Worm (Caenorhabditis elegans) whole organism, early embryonic: ENCODE measurements around the gene srh-266.

Experiments
- B0310.2 ChIP-seq: sonication (generic microtip); optimal IDR thresholded peaks from 2 replicates; lab custom pipeline; 2016; ENCODE audit warnings: mild to moderate bottlenecking, missing genetic modification characterization, missing compliant biosample characterization
- F13C5.2 ChIP-seq: sonication (generic microtip); optimal IDR thresholded peaks from 2 replicates; lab custom pipeline; 2017; ENCODE audit warnings: mild to moderate bottlenecking, missing genetic modification characterization, inconsistent platforms, missing compliant biosample characterization
- aly-1 ChIP-seq: sonication (generic microtip); optimal IDR thresholded peaks from 2 replicates; lab custom pipeline; 2016; ENCODE audit warnings: missing genetic modification characterization, missing compliant biosample characterization
- ama-1 ChIP-seq: fragments of 150-350 bp; optimal IDR thresholded peaks from 2 replicates; lab custom pipeline; 2014
- ceh-13 ChIP-seq: fragments of 200-800 bp; sonication (Bioruptor generic); optimal IDR thresholded peaks from 2 replicates; lab custom pipeline; 2018; ENCODE audit warnings: mild to moderate bottlenecking, missing genetic modification characterization, missing compliant biosample characterization
- ceh-36 ChIP-seq: sonication (generic microtip); optimal IDR thresholded peaks from 2 replicates; lab custom pipeline; 2016; ENCODE audit warnings: missing genetic modification characterization, inconsistent platforms, missing compliant biosample characterization
- ets-7 ChIP-seq: sonication (generic microtip); optimal IDR thresholded peaks from 2 replicates; lab custom pipeline; 2016; ENCODE audit warnings: missing genotype, missing genetic modification characterization, missing compliant biosample characterization
- flt-1 ChIP-seq: fragments of 200-800 bp; sonication (Bioruptor generic); IDR thresholded peaks from 2 replicates; pipeline ENCODE4 v1.3.6; 2022; ENCODE audit warnings: missing genetic modification characterization, missing compliant biosample characterization
- hmbx-1 ChIP-seq: sonication (generic microtip); optimal IDR thresholded peaks from 2 replicates; lab custom pipeline; 2016; ENCODE audit warnings: mild to moderate bottlenecking, missing genetic modification characterization, missing compliant biosample characterization
- hmg-4 ChIP-seq: fragments of 200-800 bp; sonication (Bioruptor generic); optimal IDR thresholded peaks from 2 replicates; lab custom pipeline; 2018; ENCODE audit warnings: mild to moderate bottlenecking, missing genetic modification characterization, missing compliant biosample characterization
- hnd-1 ChIP-seq: sonication (generic microtip); optimal IDR thresholded peaks from 2 replicates; lab custom pipeline; 2016; ENCODE audit warnings: missing genetic modification characterization, missing compliant biosample characterization
- pes-1 ChIP-seq: fragments of 200-800 bp; sonication (Bioruptor generic); IDR thresholded peaks from 2 replicates; pipeline ENCODE4 v1.3.6; 2022; ENCODE audit warnings: missing genetic modification reagents, missing genetic modification characterization, missing compliant biosample characterization
- scrt-1 ChIP-seq: fragments of 200-800 bp; sonication (Bioruptor generic); IDR thresholded peaks from 2 replicates; pipeline ENCODE4 v1.3.6; 2022; ENCODE audit warnings: missing genetic modification characterization, missing compliant biosample characterization
- sea-1 ChIP-seq: fragments of 200-800 bp; sonication (Bioruptor generic); conservative IDR thresholded peaks from 2 replicates; pipeline ENCODE4 v1.3.6; 2022; ENCODE audit warnings: missing genetic modification characterization, missing compliant biosample characterization
- tbx-11 ChIP-seq: fragments of 200-800 bp; sonication (Bioruptor generic); IDR thresholded peaks from 2 replicates; pipeline ENCODE4 v1.3.6; 2022; ENCODE audit warnings: missing genetic modification characterization, missing compliant biosample characterization
- tbx-37 ChIP-seq: fragments of 200-800 bp; sonication (Bioruptor generic); conservative IDR thresholded peaks from 2 replicates; pipeline ENCODE4 v1.3.6; 2022; ENCODE audit warnings: missing genetic modification reagents, missing genetic modification characterization, missing compliant biosample characterization
- tra-4 ChIP-seq: sonication (generic microtip); optimal IDR thresholded peaks from 2 replicates; lab custom pipeline; 2017; ENCODE audit warnings: missing genetic modification characterization, missing compliant biosample characterization

The srh-266 gene

ce11 chrV:664337-664847, at the start of gene srh-266, which contains the start of gene F31F4.11:
srh-266 (plus strand) TSS chrV:664797.
F31F4.11 (minus strand) TSS chrV:664437.
- TF ChIP-seq ceh-36 (tag; lab: Kevin White, UChicago) = no peak

ce11 chrV:615275-615674, 49.3 kb upstream of the srh-266 start, which contains the start of gene F48G7.13:
F48G7.13 (plus strand) TSS chrV:615575.
- no peak for TF ChIP-seq ets-7 (tag; lab: Kevin White, UChicago)
- no peak for TF ChIP-seq ceh-13 (GFP tag; lab: Kevin White, UChicago)
- TF ChIP-seq F13C5.2 (tag; lab: Kevin White, UChicago) = no peak
- no peak for TF ChIP-seq tbx-11
- no peak for TF ChIP-seq tra-4 (tag; lab: Kevin White, UChicago)
- TF ChIP-seq flt-1 = no peak
- no peak for TF ChIP-seq hmbx-1 (tag; lab: Kevin White, UChicago)
- no peak for TF ChIP-seq pes-1 (GFP tag; lab: Robert Waterston, UW)
- TF ChIP-seq ama-1 (lab: Kevin White, UChicago) = no peak
- no peak for TF ChIP-seq aly-1
- no peak for TF ChIP-seq tbx-37 (GFP tag; lab: Robert Waterston, UW)
- no peak for TF ChIP-seq B0310.2 (tag; lab: Kevin White, UChicago)
- TF ChIP-seq sea-1 = no peak
- TF ChIP-seq scrt-1 (GFP tag; lab: Robert Waterston, UW) = no peak
- TF ChIP-seq hnd-1 = no peak
- TF ChIP-seq hmg-4 = no peak
- TF ChIP-seq ceh-36 (tag; lab: Kevin White, UChicago) = no peak

ce11 chrV:617917-618316, 46.7 kb upstream of the srh-266 start:
- no peak for TF ChIP-seq hmg-4
- no peak for TF ChIP-seq ceh-13 (GFP tag; lab: Kevin White, UChicago)
- TF ChIP-seq B0310.2 (tag; lab: Kevin White, UChicago) = no peak
- TF ChIP-seq ceh-36 (tag; lab: Kevin White, UChicago) = no peak
- no peak for TF ChIP-seq scrt-1 (GFP tag; lab: Robert Waterston, UW)
- TF ChIP-seq ets-7 (tag; lab: Kevin White, UChicago) = no peak
- TF ChIP-seq sea-1 = no peak
- no peak for TF ChIP-seq hnd-1
- TF ChIP-seq flt-1 = no peak

- TF ChIP-seq ceh-36 (tag; lab: Kevin White, UChicago) (no peak), hmbx-1 (tag; lab: Kevin White, UChicago) (no peak), sea-1 (no peak), tbx-37 (GFP tag; lab: Robert Waterston, UW) (no peak)
Observed at ce11 chrV:619054-619453, 45.5 kb upstream of the srh-266 start, which contains the start of gene F48G7.4. F48G7.4 (plus strand) TSS chrV:619453.

- TF ChIP-seq ama-1 (lab: Kevin White, UChicago) (no peak), tra-4 (tag; lab: Kevin White, UChicago) (no peak), hmg-4 (no peak), hmbx-1 (tag; lab: Kevin White, UChicago) (no peak), F13C5.2 (tag; lab: Kevin White, UChicago) (no peak), sea-1 (no peak), tbx-11 (no peak), flt-1 (no peak), aly-1 (no peak), tbx-37 (GFP tag; lab: Robert Waterston, UW) (no peak), ceh-13 (GFP tag; lab: Kevin White, UChicago) (no peak), B0310.2 (tag; lab: Kevin White, UChicago) (no peak), hnd-1 (no peak), scrt-1 (GFP tag; lab: Robert Waterston, UW) (no peak), pes-1 (GFP tag; lab: Robert Waterston, UW) (no peak), ceh-36 (tag; lab: Kevin White, UChicago) (no peak)
Observed at ce11 chrV:620987-621386, 43.6 kb upstream of the srh-266 start.

ce11 chrV:622902-623301, 41.7 kb upstream of the srh-266 start, which contains the start of gene F48G7.5:
F48G7.5 (minus strand) TSS chrV:622935.
- TF ChIP-seq ceh-36 (tag; lab: Kevin White, UChicago) = no peak
- TF ChIP-seq tbx-37 (GFP tag; lab: Robert Waterston, UW) = no peak
- TF ChIP-seq aly-1 = no peak
- TF ChIP-seq ets-7 (tag; lab: Kevin White, UChicago) = no peak
- no peak for TF ChIP-seq hnd-1
- TF ChIP-seq hmbx-1 (tag; lab: Kevin White, UChicago) = no peak
- TF ChIP-seq ama-1 (lab: Kevin White, UChicago) = no peak
- no peak for TF ChIP-seq F13C5.2 (tag; lab: Kevin White, UChicago)
- TF ChIP-seq pes-1 (GFP tag; lab: Robert Waterston, UW) = no peak
- no peak for TF ChIP-seq sea-1
- TF ChIP-seq B0310.2 (tag; lab: Kevin White, UChicago) = no peak
- no peak for TF ChIP-seq hmg-4
- TF ChIP-seq tra-4 (tag; lab: Kevin White, UChicago) = no peak
- no peak for TF ChIP-seq tbx-11
- TF ChIP-seq scrt-1 (GFP tag; lab: Robert Waterston, UW) = no peak

- no peak for TF ChIP-seq sea-1
Observed at ce11 chrV:624922-625321, 39.7 kb upstream of the srh-266 start, which contains the start of gene srt-17. srt-17 (minus strand) TSS chrV:625022.

- TF ChIP-seq ceh-36 (tag; lab: Kevin White, UChicago) = no peak
- TF ChIP-seq ama-1 (lab: Kevin White, UChicago) = no peak
- TF ChIP-seq sea-1 = no peak
- no peak for TF ChIP-seq aly-1
- no peak for TF ChIP-seq hmg-4
- no peak for TF ChIP-seq tbx-37 (GFP tag; lab: Robert Waterston, UW)
- TF ChIP-seq hnd-1 = no peak
- no peak for TF ChIP-seq ets-7 (tag; lab: Kevin White, UChicago)
- TF ChIP-seq scrt-1 (GFP tag; lab: Robert Waterston, UW) = no peak
- TF ChIP-seq hmbx-1 (tag; lab: Kevin White, UChicago) = no peak
- no peak for TF ChIP-seq pes-1 (GFP tag; lab: Robert Waterston, UW)
Observed at ce11 chrV:626321-626720, 38.3 kb upstream of the srh-266 start, which contains the start of gene F48G7.7. F48G7.7 (minus strand) TSS chrV:626421.
